Worm (Caenorhabditis elegans) whole organism, young adult: ENCODE results near the gene micu-1.

Experiments
- B0336.3 ChIP-seq: fragments of 200-800 bp; sonication (Bioruptor generic); IDR thresholded peaks from 2 replicates; pipeline ENCODE4 v1.3.6; 2022; ENCODE audit warnings: missing genetic modification characterization, missing compliant biosample characterization
- C06A6.2 ChIP-seq: fragments of 200-800 bp; sonication (Bioruptor generic); conservative IDR thresholded peaks from 2 replicates; pipeline ENCODE4 v1.3.6; 2022; ENCODE audit warnings: missing genetic modification characterization, missing compliant biosample characterization
- C17E4.6 ChIP-seq: fragments of 200-800 bp; sonication (Bioruptor generic); IDR thresholded peaks from 2 replicates; pipeline ENCODE4 v1.3.6; 2022; ENCODE audit warnings: missing genetic modification reagents, missing genetic modification characterization, missing compliant biosample characterization
- D2030.7 ChIP-seq: fragments of 200-800 bp; sonication (Bioruptor generic); IDR thresholded peaks from 2 replicates; pipeline ENCODE4 v1.3.6; 2022; ENCODE audit warnings: missing genetic modification reagents, missing genetic modification characterization, missing compliant biosample characterization
- F52B5.7 ChIP-seq: sonication (generic microtip); optimal IDR thresholded peaks from 2 replicates; lab custom pipeline; 2016; ENCODE audit warnings: mild to moderate bottlenecking, missing genetic modification characterization, missing compliant biosample characterization
- F55B11.4 ChIP-seq: sonication (generic microtip); optimal IDR thresholded peaks from 2 replicates; lab custom pipeline; 2016; ENCODE audit warnings: missing compliant biosample characterization, missing genetic modification characterization, borderline replicate concordance; ENCODE audit not compliant: insufficient read depth
- K11D2.4 ChIP-seq: fragments of 200-800 bp; sonication (Bioruptor generic); IDR thresholded peaks from 2 replicates; pipeline ENCODE4 v1.3.6; 2022; ENCODE audit warnings: missing genetic modification reagents, missing genetic modification characterization, missing compliant biosample characterization
- T26A5.8 ChIP-seq: sonication (generic microtip); optimal IDR thresholded peaks from 2 replicates; lab custom pipeline; 2016; ENCODE audit warnings: missing genetic modification characterization, missing compliant biosample characterization
- Y53G8AR.9 ChIP-seq: fragments of 200-800 bp; sonication (Bioruptor generic); conservative IDR thresholded peaks from 2 replicates; pipeline ENCODE4 v1.3.6; 2022; ENCODE audit warnings: missing genetic modification reagents, missing genetic modification characterization, missing compliant biosample characterization
- aptf-3 ChIP-seq: fragments of 200-800 bp; sonication (Bioruptor generic); IDR thresholded peaks from 2 replicates; pipeline ENCODE4 v1.3.6; 2022; ENCODE audit warnings: missing genetic modification characterization, missing compliant biosample characterization
- atf-7 ChIP-seq: sonication (generic microtip); optimal IDR thresholded peaks from 2 replicates; lab custom pipeline; 2017; ENCODE audit warnings: mild to moderate bottlenecking, missing genetic modification characterization, missing compliant biosample characterization
- attf-5 ChIP-seq: fragments of 200-800 bp; sonication (Bioruptor generic); optimal IDR thresholded peaks from 2 replicates; lab custom pipeline; 2018; ENCODE audit warnings: mild to moderate bottlenecking, missing genetic modification characterization, missing compliant biosample characterization
- bed-2 ChIP-seq: fragments of 200-800 bp; sonication (Bioruptor generic); IDR thresholded peaks from 2 replicates; pipeline ENCODE4 v1.3.6; 2022; ENCODE audit warnings: missing genetic modification reagents, missing genetic modification characterization, missing compliant biosample characterization
- cebp-1 ChIP-seq, 2 experiments: fragments of 200-800 bp in 1 of 2; sonication (Bioruptor generic) in 1 of 2; sonication (generic microtip) in 1 of 2; IDR thresholded peaks in 1 of 2; optimal IDR thresholded peaks in 1 of 2; 2 replicates each; pipeline versions ENCODE4 v1.3.6 to Lab custom; 2017 to 2022; ENCODE audit warnings: missing compliant biosample characterization in 2 of 2, missing genetic modification characterization in 2 of 2, mild to moderate bottlenecking in 1 of 2, missing genetic modification reagents in 1 of 2, moderate library complexity in 1 of 2
- ceh-40 ChIP-seq: fragments of 200-800 bp; sonication (Bioruptor generic); IDR thresholded peaks from 2 replicates; pipeline ENCODE4 v1.3.6; 2022; ENCODE audit warnings: missing genetic modification characterization, missing compliant biosample characterization
- chd-7 ChIP-seq: sonication (generic microtip); optimal IDR thresholded peaks from 2 replicates; lab custom pipeline; 2016; ENCODE audit warnings: mild to moderate bottlenecking, missing genetic modification characterization, moderate library complexity, missing compliant biosample characterization
- dox-1 ChIP-seq: fragments of 200-800 bp; sonication (Bioruptor generic); IDR thresholded peaks from 2 replicates; pipeline ENCODE4 v1.3.6; 2022; ENCODE audit warnings: missing genetic modification reagents, missing genetic modification characterization, missing compliant biosample characterization
- efl-1 ChIP-seq: fragments of 150-350 bp; optimal IDR thresholded peaks from 2 replicates; lab custom pipeline; 2014; ENCODE audit warnings: missing biosample characterization, missing genetic modification reagents, missing genetic modification characterization
- egrh-3 ChIP-seq: fragments of 200-800 bp; sonication (Bioruptor generic); IDR thresholded peaks from 2 replicates; pipeline ENCODE4 v1.3.6; 2022; ENCODE audit warnings: missing genetic modification reagents, missing genetic modification characterization, missing compliant biosample characterization
- ekl-4 ChIP-seq: fragments of 200-800 bp; sonication (Bioruptor generic); IDR thresholded peaks from 2 replicates; pipeline ENCODE4 v1.3.6; 2022; ENCODE audit warnings: missing genetic modification reagents, missing genetic modification characterization, missing compliant biosample characterization
- ets-4 ChIP-seq: fragments of 200-800 bp; sonication (Bioruptor generic); optimal IDR thresholded peaks from 2 replicates; lab custom pipeline; 2018; ENCODE audit warnings: mild to moderate bottlenecking, missing genetic modification characterization, missing compliant biosample characterization
- fkh-3 ChIP-seq: sonication (generic microtip); optimal IDR thresholded peaks from 2 replicates; lab custom pipeline; 2016; ENCODE audit warnings: mild to moderate bottlenecking, missing genetic modification characterization, missing compliant biosample characterization
- hmg-1.2 ChIP-seq: fragments of 200-800 bp; sonication (Bioruptor generic); IDR thresholded peaks from 2 replicates; pipeline ENCODE4 v1.3.6; 2022; ENCODE audit warnings: missing genetic modification reagents, missing genetic modification characterization, missing compliant biosample characterization
- lin-54 ChIP-seq: fragments of 200-800 bp; sonication (Bioruptor generic); optimal IDR thresholded peaks from 2 replicates; lab custom pipeline; 2018; ENCODE audit warnings: mild to moderate bottlenecking, missing genetic modification characterization, missing compliant biosample characterization
- madf-6 ChIP-seq: fragments of 200-800 bp; sonication (Bioruptor generic); IDR thresholded peaks from 2 replicates; pipeline ENCODE4 v1.3.6; 2022; ENCODE audit warnings: missing genetic modification reagents, missing genetic modification characterization, missing compliant biosample characterization
- mes-4 ChIP-seq: sonication (generic microtip); optimal IDR thresholded peaks from 2 replicates; lab custom pipeline; 2016; ENCODE audit warnings: missing genotype, missing genetic modification characterization, missing compliant biosample characterization
- nfyb-1 ChIP-seq: fragments of 200-800 bp; sonication (Bioruptor generic); IDR thresholded peaks from 2 replicates; pipeline ENCODE4 v1.3.6; 2022; ENCODE audit warnings: missing genetic modification reagents, missing genetic modification characterization, missing compliant biosample characterization
- nhr-179 ChIP-seq: sonication (generic microtip); optimal IDR thresholded peaks from 2 replicates; lab custom pipeline; 2016; ENCODE audit warnings: mild to moderate bottlenecking, missing genetic modification characterization, missing compliant biosample characterization
- nhr-80 ChIP-seq: sonication (generic microtip); optimal IDR thresholded peaks from 2 replicates; lab custom pipeline; 2016; ENCODE audit warnings: missing genetic modification characterization, missing compliant biosample characterization
- pbrm-1 ChIP-seq: fragments of 200-800 bp; sonication (Bioruptor generic); IDR thresholded peaks from 2 replicates; pipeline ENCODE4 v1.3.6; 2022; ENCODE audit warnings: missing genetic modification reagents, missing genetic modification characterization, missing compliant biosample characterization
- rcor-1 ChIP-seq: fragments of 200-800 bp; sonication (Bioruptor generic); IDR thresholded peaks from 2 replicates; pipeline ENCODE4 v1.3.6; 2022; ENCODE audit warnings: missing genetic modification reagents, missing genetic modification characterization, missing compliant biosample characterization
- snpc-1.3 ChIP-seq: sonication (generic microtip); optimal IDR thresholded peaks from 2 replicates; lab custom pipeline; 2017; ENCODE audit warnings: missing genetic modification characterization, mild to moderate bottlenecking, missing compliant biosample characterization, antibody characterized with exemption, moderate library complexity, missing genotype, missing genetic modification reagents; ENCODE audit not compliant: insufficient read depth
- snpc-4 ChIP-seq, 5 experiments: fragments of 150-350 bp in 1 of 5; sonication (generic microtip) in 4 of 5; optimal IDR thresholded peaks; 2 replicates each; lab custom pipeline; 2014 to 2018; ENCODE audit warnings: missing genetic modification characterization in 5 of 5, missing biosample characterization in 3 of 5, antibody characterized with exemption in 2 of 5, mild to moderate bottlenecking in 2 of 5, missing compliant biosample characterization in 2 of 5, missing genotype in 2 of 5, moderate library complexity in 2 of 5, missing genetic modification reagents in 1 of 5
- somi-1 ChIP-seq: fragments of 200-800 bp; sonication (Bioruptor generic); optimal IDR thresholded peaks from 2 replicates; lab custom pipeline; 2018; ENCODE audit warnings: mild to moderate bottlenecking, missing genetic modification characterization, missing compliant biosample characterization
- zfh-2 ChIP-seq: fragments of 200-800 bp; sonication (Bioruptor generic); conservative IDR thresholded peaks from 2 replicates; pipeline ENCODE4 v1.3.6; 2022; ENCODE audit warnings: missing genetic modification reagents, missing genetic modification characterization, missing compliant biosample characterization
- ztf-25 ChIP-seq: fragments of 200-800 bp; sonication (Bioruptor generic); IDR thresholded peaks from 2 replicates; pipeline ENCODE4 v1.3.6; 2022; ENCODE audit warnings: missing genetic modification reagents, missing genetic modification characterization, missing compliant biosample characterization
- ztf-26 ChIP-seq: sonication (generic microtip); optimal IDR thresholded peaks from 2 replicates; lab custom pipeline; 2017; ENCODE audit warnings: missing genetic modification characterization, missing compliant biosample characterization
- ztf-6 ChIP-seq: fragments of 200-800 bp; sonication (Bioruptor generic); IDR thresholded peaks from 2 replicates; pipeline ENCODE4 v1.3.6; 2022; ENCODE audit warnings: missing genetic modification reagents, missing genetic modification characterization, missing compliant biosample characterization

Gene micu-1

ce11 chrIV:13331285-13331684, 33.6 kb downstream of the micu-1 start, which contains the start of gene pqn-74:
Gene pqn-74, minus strand, starts transcription at chrIV:13331406.
- TF ChIP-seq egrh-3 (GFP tag; lab: Robert Waterston, UW) (peak; percentile 31; the same call in 1 of the 2 replicates), F52B5.7 (tag; lab: Kevin White, UChicago) (peak; percentile 8), zfh-2 (peak; percentile 69; the same call in 1 of the 2 replicates), bed-2 (GFP tag; lab: Robert Waterston, UW) (no peak), nhr-179 (tag; lab: Kevin White, UChicago) (no peak)

ce11 chrIV:13334287-13334686, 36.6 kb downstream of the micu-1 start:
- TF ChIP-seq snpc-1.3 (no peak), atf-7 (peak; percentile 14), B0336.3 (GFP tag; lab: Robert Waterston, UW) (peak; percentile 43; the same call in 1 of the 2 replicates), snpc-4 (GFP tag; optimal IDR thresholded peaks at IDR 0.05; lab: Kevin White, UChicago) (no peak), snpc-4 (tag; optimal IDR thresholded peaks at IDR 0.05; lab: Kevin White, UChicago) (peak in 1 of 4 experiments; percentile 2), nfyb-1 (GFP tag; lab: Robert Waterston, UW) (0 out of 2 replicates have a peak, but pooled peaks have one; percentile 29), C06A6.2 (no peak), ztf-26 (peak; percentile 18), dox-1 (0 out of 2 replicates have a peak, but pooled peaks have one; percentile 41), nhr-80 (peak; percentile 92), attf-5 (peak; percentile 11), C17E4.6 (GFP tag; lab: Robert Waterston, UW) (no peak), rcor-1 (no peak), cebp-1 (GFP tag; IDR thresholded peaks at IDR 0.05; lab: Robert Waterston, UW) (no peak), cebp-1 (tag; optimal IDR thresholded peaks at IDR 0.05; lab: Kevin White, UChicago) (peak; percentile 60)
- TF ChIP-seq, all 124 proteins: peak for 9

- TF ChIP-seq ceh-40 (GFP tag; lab: Robert Waterston, UW) = no peak
- TF ChIP-seq aptf-3 (GFP tag; lab: Robert Waterston, UW) = no peak
- TF ChIP-seq K11D2.4 (GFP tag; lab: Robert Waterston, UW) = no peak
- no peak for TF ChIP-seq lin-54 (GFP tag; lab: Kevin White, UChicago)
- TF ChIP-seq efl-1 = no peak
Observed at ce11 chrIV:13342555-13342954, 44.8 kb downstream of the micu-1 start, which contains the start of gene W02A2.5. Gene W02A2.5, plus strand, starts transcription at chrIV:13342855.

- TF ChIP-seq ztf-25 (GFP tag; lab: Robert Waterston, UW) (no peak), F55B11.4 (no peak), ets-4 (GFP tag; lab: Kevin White, UChicago) (no peak), nhr-80 (peak; percentile 12), fkh-3 (no peak), ztf-6 (GFP tag; lab: Robert Waterston, UW) (no peak)
- TF ChIP-seq, all 124 proteins: peak for 1
Observed at ce11 chrIV:13346078-13346477, 48.4 kb downstream of the micu-1 start.

ce11 chrIV:13347232-13347715, 49.5 kb downstream of the micu-1 start, which contains the start of gene W02A2.9:
Gene W02A2.9, plus strand, starts transcription at chrIV:13347665.
- TF ChIP-seq nfyb-1 (GFP tag; lab: Robert Waterston, UW) (peak; percentile 48; the same call in 1 of the 2 replicates), nhr-80 (peak; percentile 59), ets-4 (GFP tag; lab: Kevin White, UChicago) (no peak)

ce11 chrIV:13348592-13348991, 50.9 kb downstream of the micu-1 start, which contains the start of gene W02A2.12:
Gene W02A2.12, minus strand, starts transcription at chrIV:13348831.
- peak; percentile 38; the same call in 1 of the 2 replicates for TF ChIP-seq pbrm-1 (GFP tag; lab: Robert Waterston, UW)
- no peak for TF ChIP-seq somi-1
- 0 out of 2 replicates have a peak, but pooled peaks have one; percentile 46 for TF ChIP-seq Y53G8AR.9 (GFP tag; lab: Robert Waterston, UW)
- TF ChIP-seq madf-6 (GFP tag; lab: Robert Waterston, UW) = peak; percentile 42; the same call in 1 of the 2 replicates
- TF ChIP-seq nfyb-1 (GFP tag; lab: Robert Waterston, UW) = no peak
- 0 out of 2 replicates have a peak, but pooled peaks have one; percentile 63 for TF ChIP-seq aptf-3 (GFP tag; lab: Robert Waterston, UW)
- TF ChIP-seq zfh-2 = peak; percentile 80
- TF ChIP-seq cebp-1 (GFP tag; IDR thresholded peaks at IDR 0.05; lab: Robert Waterston, UW) = no peak
- peak; percentile 25 for TF ChIP-seq cebp-1 (tag; optimal IDR thresholded peaks at IDR 0.05; lab: Kevin White, UChicago)
- no peak for TF ChIP-seq atf-7
- peak; percentile 34 for TF ChIP-seq chd-7 (tag; lab: Kevin White, UChicago)
- peak; percentile 47; the same call in 1 of the 2 replicates for TF ChIP-seq ekl-4
- TF ChIP-seq hmg-1.2 = no peak
- TF ChIP-seq C17E4.6 (GFP tag; lab: Robert Waterston, UW) = no peak
- no peak for TF ChIP-seq T26A5.8 (tag; lab: Kevin White, UChicago)
- no peak for TF ChIP-seq D2030.7
- TF ChIP-seq mes-4 = no peak
